Fruit fly (Drosophila melanogaster) whole organism, embryonic: ENCODE measurements around the gene Pex7.

ENCODE experiments used
- Atf-2 ChIP-seq: fragments of 200-800 bp; sonication (Bioruptor generic); optimal IDR thresholded peaks from 2 replicates; lab custom pipeline; 2016; ENCODE audit warnings: missing biosample characterization, missing genetic modification characterization
- Bdp1 ChIP-seq: fragments of 200-800 bp; sonication (Bioruptor generic); optimal IDR thresholded peaks from 3 replicates; lab custom pipeline; 2016; ENCODE audit warnings: missing biosample characterization, missing genetic modification characterization
- C15 ChIP-seq: fragments of 200-800 bp; sonication (Bioruptor generic); IDR thresholded peaks from 3 replicates; pipeline ENCODE4 v1.3.6; 2022; ENCODE audit warnings: missing biosample characterization, missing genetic modification characterization
- CG12236 ChIP-seq: fragments of 200-800 bp; sonication (Bioruptor generic); optimal IDR thresholded peaks from 2 replicates; lab custom pipeline; 2016; ENCODE audit warnings: missing biosample characterization, missing genetic modification characterization
- CG12769 ChIP-seq: fragments of 200-800 bp; sonication (Bioruptor generic); optimal IDR thresholded peaks from 2 replicates; lab custom pipeline; 2019; ENCODE audit warnings: missing biosample characterization, mild to moderate bottlenecking, missing genetic modification characterization, moderate library complexity
- CG15011 ChIP-seq: fragments of 200-800 bp; sonication (Bioruptor generic); optimal IDR thresholded peaks from 3 replicates; lab custom pipeline; 2018; ENCODE audit warnings: missing biosample characterization, mild to moderate bottlenecking, missing genetic modification characterization
- CG15514 ChIP-seq: fragments of 200-800 bp; sonication (Bioruptor generic); optimal IDR thresholded peaks from 3 replicates; lab custom pipeline; 2017; ENCODE audit warnings: missing biosample characterization, missing genetic modification characterization, mild to moderate bottlenecking, moderate library complexity, missing genetic modification reagents
- CG16815 ChIP-seq: fragments of 200-800 bp; sonication (Bioruptor generic); optimal IDR thresholded peaks from 3 replicates; lab custom pipeline; 2017; ENCODE audit warnings: missing biosample characterization, mild to moderate bottlenecking, missing genetic modification characterization
- CG16863 ChIP-seq: fragments of 200-800 bp; sonication (Bioruptor generic); optimal IDR thresholded peaks from 3 replicates; lab custom pipeline; 2016; ENCODE audit warnings: missing biosample characterization, missing genetic modification characterization
- CG17802 ChIP-seq: fragments of 200-800 bp; sonication (Bioruptor generic); optimal IDR thresholded peaks from 2 replicates; lab custom pipeline; 2018; ENCODE audit warnings: missing biosample characterization, mild to moderate bottlenecking, missing genetic modification characterization, moderate library complexity
- CG18476 ChIP-seq: fragments of 200-800 bp; sonication (Bioruptor generic); optimal IDR thresholded peaks from 2 replicates; lab custom pipeline; 2016; ENCODE audit warnings: missing biosample characterization, mild to moderate bottlenecking, missing genetic modification characterization
- CG31365 ChIP-seq: fragments of 200-800 bp; sonication (Bioruptor generic); optimal IDR thresholded peaks from 2 replicates; lab custom pipeline; 2018; ENCODE audit warnings: missing biosample characterization, mild to moderate bottlenecking, missing genetic modification characterization
- CG3281 ChIP-seq: fragments of 200-800 bp; sonication (Bioruptor generic); optimal IDR thresholded peaks from 3 replicates; lab custom pipeline; 2017; ENCODE audit warnings: missing biosample characterization, mild to moderate bottlenecking, missing genetic modification characterization
- CG33557 ChIP-seq: fragments of 200-800 bp; sonication (Bioruptor generic); optimal IDR thresholded peaks from 2 replicates; lab custom pipeline; 2019; ENCODE audit warnings: missing biosample characterization, mild to moderate bottlenecking, missing genetic modification characterization, moderate library complexity
- CG43689 ChIP-seq: fragments of 200-800 bp; sonication (Bioruptor generic); IDR thresholded peaks from 2 replicates; pipeline ENCODE4 v1.3.6; 2022; ENCODE audit warnings: missing biosample characterization, missing genetic modification characterization
- CG5180 ChIP-seq: fragments of 200-800 bp; sonication (Bioruptor generic); optimal IDR thresholded peaks from 3 replicates; lab custom pipeline; 2017; ENCODE audit warnings: missing biosample characterization, missing genetic modification characterization, mild to moderate bottlenecking, moderate library complexity, missing genetic modification reagents
- CG6175 ChIP-seq: fragments of 200-800 bp; sonication (Bioruptor generic); IDR thresholded peaks from 3 replicates; pipeline ENCODE4 v1.3.6; 2022; ENCODE audit warnings: missing biosample characterization, missing genetic modification characterization
- CG8089 ChIP-seq: fragments of 200-800 bp; sonication (Bioruptor generic); optimal IDR thresholded peaks from 3 replicates; lab custom pipeline; 2016; ENCODE audit warnings: missing biosample characterization, missing genetic modification characterization
- Dp ChIP-seq: fragments of 200-800 bp; sonication (Bioruptor generic); optimal IDR thresholded peaks from 2 replicates; lab custom pipeline; 2018; ENCODE audit warnings: missing biosample characterization, mild to moderate bottlenecking, missing genetic modification characterization, moderate library complexity
- Drgx ChIP-seq: fragments of 200-800 bp; sonication (Bioruptor generic); IDR thresholded peaks from 2 replicates; pipeline ENCODE4 v1.3.6; 2022; ENCODE audit warnings: missing biosample characterization, missing genetic modification characterization
- Ets65A ChIP-seq: fragments of 200-800 bp; sonication (Bioruptor generic); peaks from one replicate; lab custom pipeline; 2016; ENCODE audit warnings: missing biosample characterization, missing genetic modification characterization
- HHEX ChIP-seq: fragments of 200-800 bp; sonication (Bioruptor generic); optimal IDR thresholded peaks from 3 replicates; lab custom pipeline; 2017; ENCODE audit warnings: missing biosample characterization, mild to moderate bottlenecking, missing genetic modification characterization, missing genetic modification reagents
- Hey ChIP-seq: fragments of 200-800 bp; sonication (Bioruptor generic); optimal IDR thresholded peaks from 3 replicates; lab custom pipeline; 2018; ENCODE audit warnings: missing biosample characterization, mild to moderate bottlenecking, missing genetic modification characterization
- HmgD ChIP-seq: fragments of 200-800 bp; sonication (Bioruptor generic); optimal IDR thresholded peaks from 3 replicates; lab custom pipeline; 2016; ENCODE audit warnings: missing biosample characterization, missing genetic modification characterization
- MBD-R2 ChIP-seq: fragments of 200-800 bp; sonication (Bioruptor generic); IDR thresholded peaks from 2 replicates; pipeline ENCODE4 v1.3.6; 2022; ENCODE audit warnings: missing biosample characterization, missing genetic modification characterization
- Med ChIP-seq: fragments of 200-800 bp; sonication (Bioruptor generic); peaks from one replicate; lab custom pipeline; 2016; ENCODE audit warnings: missing biosample characterization, missing genetic modification characterization, mild to moderate bottlenecking, inconsistent platforms, moderate library complexity
- Oaz ChIP-seq: fragments of 200-800 bp; sonication (Bioruptor generic); IDR thresholded peaks from 2 replicates; pipeline ENCODE4 v1.3.6; 2022; ENCODE audit warnings: missing biosample characterization, missing genetic modification characterization
- PHDP ChIP-seq: fragments of 200-800 bp; sonication (Bioruptor generic); optimal IDR thresholded peaks from 3 replicates; lab custom pipeline; 2018; ENCODE audit warnings: missing biosample characterization, mild to moderate bottlenecking, missing genetic modification characterization, moderate library complexity
- Side ChIP-seq: fragments of 200-800 bp; sonication (Bioruptor generic); optimal IDR thresholded peaks from 2 replicates; lab custom pipeline; 2016; ENCODE audit warnings: missing biosample characterization, missing genetic modification characterization
- Sry-δ ChIP-seq: fragments of 200-800 bp; sonication (Bioruptor generic); optimal IDR thresholded peaks from 2 replicates; lab custom pipeline; 2016; ENCODE audit warnings: missing biosample characterization, missing genetic modification characterization
- ac ChIP-seq: fragments of 200-800 bp; sonication (Bioruptor generic); optimal IDR thresholded peaks from 3 replicates; lab custom pipeline; 2017; ENCODE audit warnings: missing biosample characterization, mild to moderate bottlenecking, missing genetic modification characterization
- bbx ChIP-seq: fragments of 200-800 bp; sonication (Bioruptor generic); IDR thresholded peaks from 2 replicates; pipeline ENCODE4 v1.3.6; 2022; ENCODE audit warnings: missing biosample characterization, missing genetic modification characterization; ENCODE audit not compliant: partially characterized antibody
- chn ChIP-seq: fragments of 200-800 bp; sonication (Bioruptor generic); optimal IDR thresholded peaks from 2 replicates; lab custom pipeline; 2016; ENCODE audit warnings: missing biosample characterization, missing genetic modification characterization
- crol ChIP-seq: fragments of 200-800 bp; sonication (Bioruptor generic); IDR thresholded peaks from 2 replicates; pipeline ENCODE4 v1.3.6; 2022; ENCODE audit warnings: missing biosample characterization, missing genetic modification characterization
- dmrt11E ChIP-seq: fragments of 200-800 bp; sonication (Bioruptor generic); optimal IDR thresholded peaks from 3 replicates; lab custom pipeline; 2018; ENCODE audit warnings: missing biosample characterization, mild to moderate bottlenecking, missing genetic modification characterization, moderate library complexity
- gsb ChIP-seq: fragments of 200-800 bp; sonication (Bioruptor generic); IDR thresholded peaks from 2 replicates; pipeline ENCODE4 v1.3.6; 2022; ENCODE audit warnings: missing biosample characterization, missing genetic modification characterization
- her ChIP-seq: fragments of 200-800 bp; sonication (Bioruptor generic); optimal IDR thresholded peaks from 2 replicates; lab custom pipeline; 2016; ENCODE audit warnings: missing biosample characterization, missing genetic modification characterization
- jumu ChIP-seq: fragments of 200-800 bp; sonication (Bioruptor generic); optimal IDR thresholded peaks from 3 replicates; lab custom pipeline; 2016; ENCODE audit warnings: missing biosample characterization, missing genetic modification characterization
- kni ChIP-seq: fragments of 200-800 bp; sonication (Bioruptor generic); optimal IDR thresholded peaks from 3 replicates; lab custom pipeline; 2017; ENCODE audit warnings: mild to moderate bottlenecking, missing biosample characterization, missing genetic modification reagents, missing genetic modification characterization
- lab ChIP-seq: fragments of 200-800 bp; sonication (Bioruptor generic); optimal IDR thresholded peaks from 3 replicates; lab custom pipeline; 2017; ENCODE audit warnings: missing biosample characterization, missing genetic modification characterization, mild to moderate bottlenecking, moderate library complexity, missing genetic modification reagents
- pnt ChIP-seq: fragments of 200-800 bp; sonication (Bioruptor generic); optimal IDR thresholded peaks from 3 replicates; lab custom pipeline; 2016; ENCODE audit warnings: missing biosample characterization, missing genetic modification characterization
- sd ChIP-seq: fragments of 200-800 bp; sonication (Bioruptor generic); optimal IDR thresholded peaks from 3 replicates; lab custom pipeline; 2018; ENCODE audit warnings: missing biosample characterization, mild to moderate bottlenecking, missing genetic modification characterization, moderate library complexity
- sens ChIP-seq: fragments of 200-800 bp; sonication (Bioruptor generic); peaks from one replicate; lab custom pipeline; 2016; ENCODE audit warnings: missing biosample characterization, missing genetic modification characterization
- slbo ChIP-seq: fragments of 200-800 bp; sonication (Bioruptor generic); IDR thresholded peaks from 2 replicates; pipeline ENCODE4 v1.3.6; 2022; ENCODE audit warnings: missing biosample characterization, missing genetic modification characterization
- sr ChIP-seq: fragments of 200-800 bp; sonication (Bioruptor generic); IDR thresholded peaks from 3 replicates; pipeline ENCODE4 v1.3.6; 2022; ENCODE audit warnings: missing biosample characterization, missing genetic modification characterization
- zen2 ChIP-seq: fragments of 200-800 bp; sonication (Bioruptor generic); IDR thresholded peaks from 3 replicates; pipeline ENCODE4 v1.3.6; 2022; ENCODE audit warnings: missing biosample characterization, missing genetic modification characterization; ENCODE audit not compliant: partially characterized antibody

The Pex7 gene

DNA sequence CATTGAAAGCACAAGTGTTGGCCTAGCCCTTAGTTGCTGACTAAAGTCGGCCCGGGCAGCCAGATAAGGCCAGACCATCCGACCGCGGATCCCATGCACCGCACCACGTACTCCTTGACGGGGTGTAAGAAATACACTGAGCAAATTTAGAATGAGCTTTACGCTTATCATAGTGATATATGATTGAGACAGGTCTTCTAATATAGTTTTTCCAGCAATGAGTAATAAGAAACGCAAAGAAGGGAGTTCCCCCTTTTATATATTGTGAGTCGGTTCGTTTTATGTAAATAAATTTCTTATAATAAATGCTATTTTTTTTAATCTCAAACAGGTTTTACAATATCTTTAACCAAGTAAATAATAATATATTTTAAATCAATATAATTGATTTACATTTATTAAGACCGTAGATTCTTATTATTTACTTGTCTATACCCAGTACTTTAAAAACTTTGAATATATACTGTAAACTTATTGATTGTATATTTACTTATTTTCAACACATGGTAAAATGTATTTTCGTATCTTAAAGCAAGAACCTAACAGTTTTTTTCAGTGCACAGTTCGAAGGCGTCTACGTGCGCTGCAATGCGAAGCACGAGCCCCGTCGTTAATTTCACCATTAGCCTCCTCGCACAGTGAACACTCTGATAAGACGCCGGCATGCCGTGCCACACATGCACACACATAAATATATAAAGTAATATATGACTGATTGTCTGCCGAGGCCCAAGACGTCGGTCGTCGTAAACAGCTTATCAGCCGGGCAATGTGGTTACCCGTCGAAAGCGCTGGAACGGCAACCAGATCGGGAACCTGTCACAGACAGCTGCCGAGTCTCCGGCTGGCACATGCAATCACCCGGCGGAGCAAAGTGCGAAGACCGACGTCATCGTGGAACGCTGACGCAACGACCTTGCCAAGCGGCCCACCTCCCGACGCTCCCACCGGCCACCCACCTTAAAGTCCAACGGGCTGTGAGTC is 45.2 kb downstream of the Pex7 start (continued):
- TF ChIP-seq zen2 (GFP tag; lab: Robert Waterston, UW) = 0 out of 3 replicates have a peak, but pooled peaks have one; percentile 27
- TF ChIP-seq CG17802 (tag; lab: Kevin White, UChicago) = no peak
- TF ChIP-seq CG12236 (GFP tag; lab: Kevin White, UChicago) = no peak
- no peak for TF ChIP-seq CG16863 (GFP tag; lab: Kevin White, UChicago)
- no peak for TF ChIP-seq CG8089 (GFP tag; lab: Kevin White, UChicago)
- peak; percentile 32 for TF ChIP-seq CG16815 (GFP tag; lab: Kevin White, UChicago)
- no peak for TF ChIP-seq ac
- TF ChIP-seq jumu = no peak
- no peak for TF ChIP-seq sr (GFP tag; lab: Robert Waterston, UW)
- peak; percentile 15 for TF ChIP-seq CG5180 (GFP tag; lab: Kevin White, UChicago)
- TF ChIP-seq chn (GFP tag; lab: Kevin White, UChicago) = no peak
- no peak for TF ChIP-seq CG15011 (GFP tag; lab: Kevin White, UChicago)
- no peak for TF ChIP-seq Side
- no peak for TF ChIP-seq Atf-2 (GFP tag; lab: Kevin White, UChicago)
- no peak for TF ChIP-seq pnt (GFP tag; lab: Kevin White, UChicago)
- TF ChIP-seq CG33557 (GFP tag; lab: Kevin White, UChicago) = peak; percentile 10
- TF ChIP-seq CG18476 (GFP tag; lab: Kevin White, UChicago) = no peak
- TF ChIP-seq PHDP = peak; percentile 65

- no peak for TF ChIP-seq dmrt11E (tag; lab: Kevin White, UChicago)
- TF ChIP-seq Bdp1 = no peak
- TF ChIP-seq bbx (GFP tag; lab: Robert Waterston, UW) = no peak
- no peak for TF ChIP-seq CG31365
- peak; percentile 17 for TF ChIP-seq CG3281 (GFP tag; lab: Kevin White, UChicago)
- TF ChIP-seq CG43689 (GFP tag; lab: Robert Waterston, UW) = no peak
- TF ChIP-seq her = no peak
- peak; percentile 46; the same call in 1 of the 2 replicates for TF ChIP-seq Drgx (GFP tag; lab: Robert Waterston, UW)
- TF ChIP-seq slbo (GFP tag; lab: Robert Waterston, UW) = 0 out of 2 replicates have a peak, but pooled peaks have one; percentile 3
- TF ChIP-seq Oaz (GFP tag; lab: Robert Waterston, UW) = no peak
- no peak for TF ChIP-seq kni (GFP tag; lab: Kevin White, UChicago)
- no peak; the same call in 1 of the 2 replicates for TF ChIP-seq MBD-R2 (GFP tag; lab: Robert Waterston, UW)
- TF ChIP-seq Dp (GFP tag; lab: Kevin White, UChicago) = no peak
- TF ChIP-seq Hey (tag; lab: Kevin White, UChicago) = no peak
- 0 out of 3 replicates have a peak, but pooled peaks have one; percentile 33 for TF ChIP-seq C15 (GFP tag; lab: Robert Waterston, UW)
- TF ChIP-seq crol (GFP tag; lab: Robert Waterston, UW) = peak; percentile 71
- peak; percentile 71 for TF ChIP-seq Med (GFP tag; lab: Kevin White, UChicago)
- no peak for TF ChIP-seq Sry-δ (GFP tag; lab: Kevin White, UChicago)
- TF ChIP-seq Ets65A (GFP tag; lab: Kevin White, UChicago) = peak; percentile 35
- TF ChIP-seq lab (GFP tag; lab: Kevin White, UChicago) = peak; percentile 0
- peak; percentile 24 for TF ChIP-seq sens
- TF ChIP-seq CG12769 (tag; lab: Kevin White, UChicago) = peak; percentile 33
- TF ChIP-seq CG6175 = peak; percentile 88
- TF ChIP-seq HHEX (GFP tag; lab: Kevin White, UChicago) = peak; percentile 39
- no peak for TF ChIP-seq HmgD
- no peak for TF ChIP-seq gsb
- TF ChIP-seq CG15514 (GFP tag; lab: Kevin White, UChicago) = peak; percentile 9
- peak; percentile 74 for TF ChIP-seq sd (tag; lab: Kevin White, UChicago)
Measured at dm6 chr3L:8693558-8694502, 46.9 kb downstream of the Pex7 start.
